Worm (Caenorhabditis elegans) whole organism, early embryonic: Measurements from ENCODE around the gene fbxa-4.

Source experiments
- B0310.2 ChIP-seq: sonication (generic microtip); optimal IDR thresholded peaks from 2 replicates; lab custom pipeline; 2016; ENCODE audit warnings: mild to moderate bottlenecking, missing genetic modification characterization, missing compliant biosample characterization
- F13C5.2 ChIP-seq: sonication (generic microtip); optimal IDR thresholded peaks from 2 replicates; lab custom pipeline; 2017; ENCODE audit warnings: mild to moderate bottlenecking, missing genetic modification characterization, inconsistent platforms, missing compliant biosample characterization
- aly-1 ChIP-seq: sonication (generic microtip); optimal IDR thresholded peaks from 2 replicates; lab custom pipeline; 2016; ENCODE audit warnings: missing genetic modification characterization, missing compliant biosample characterization
- ama-1 ChIP-seq: fragments of 150-350 bp; optimal IDR thresholded peaks from 2 replicates; lab custom pipeline; 2014
- ceh-13 ChIP-seq: fragments of 200-800 bp; sonication (Bioruptor generic); optimal IDR thresholded peaks from 2 replicates; lab custom pipeline; 2018; ENCODE audit warnings: mild to moderate bottlenecking, missing genetic modification characterization, missing compliant biosample characterization
- ceh-36 ChIP-seq: sonication (generic microtip); optimal IDR thresholded peaks from 2 replicates; lab custom pipeline; 2016; ENCODE audit warnings: missing genetic modification characterization, inconsistent platforms, missing compliant biosample characterization
- ets-7 ChIP-seq: sonication (generic microtip); optimal IDR thresholded peaks from 2 replicates; lab custom pipeline; 2016; ENCODE audit warnings: missing genotype, missing genetic modification characterization, missing compliant biosample characterization
- flt-1 ChIP-seq: fragments of 200-800 bp; sonication (Bioruptor generic); IDR thresholded peaks from 2 replicates; pipeline ENCODE4 v1.3.6; 2022; ENCODE audit warnings: missing genetic modification characterization, missing compliant biosample characterization
- hmbx-1 ChIP-seq: sonication (generic microtip); optimal IDR thresholded peaks from 2 replicates; lab custom pipeline; 2016; ENCODE audit warnings: mild to moderate bottlenecking, missing genetic modification characterization, missing compliant biosample characterization
- hmg-4 ChIP-seq: fragments of 200-800 bp; sonication (Bioruptor generic); optimal IDR thresholded peaks from 2 replicates; lab custom pipeline; 2018; ENCODE audit warnings: mild to moderate bottlenecking, missing genetic modification characterization, missing compliant biosample characterization
- hnd-1 ChIP-seq: sonication (generic microtip); optimal IDR thresholded peaks from 2 replicates; lab custom pipeline; 2016; ENCODE audit warnings: missing genetic modification characterization, missing compliant biosample characterization
- pes-1 ChIP-seq: fragments of 200-800 bp; sonication (Bioruptor generic); IDR thresholded peaks from 2 replicates; pipeline ENCODE4 v1.3.6; 2022; ENCODE audit warnings: missing genetic modification reagents, missing genetic modification characterization, missing compliant biosample characterization
- scrt-1 ChIP-seq: fragments of 200-800 bp; sonication (Bioruptor generic); IDR thresholded peaks from 2 replicates; pipeline ENCODE4 v1.3.6; 2022; ENCODE audit warnings: missing genetic modification characterization, missing compliant biosample characterization
- sea-1 ChIP-seq: fragments of 200-800 bp; sonication (Bioruptor generic); conservative IDR thresholded peaks from 2 replicates; pipeline ENCODE4 v1.3.6; 2022; ENCODE audit warnings: missing genetic modification characterization, missing compliant biosample characterization
- tbx-11 ChIP-seq: fragments of 200-800 bp; sonication (Bioruptor generic); IDR thresholded peaks from 2 replicates; pipeline ENCODE4 v1.3.6; 2022; ENCODE audit warnings: missing genetic modification characterization, missing compliant biosample characterization
- tbx-37 ChIP-seq: fragments of 200-800 bp; sonication (Bioruptor generic); conservative IDR thresholded peaks from 2 replicates; pipeline ENCODE4 v1.3.6; 2022; ENCODE audit warnings: missing genetic modification reagents, missing genetic modification characterization, missing compliant biosample characterization
- tra-4 ChIP-seq: sonication (generic microtip); optimal IDR thresholded peaks from 2 replicates; lab custom pipeline; 2017; ENCODE audit warnings: missing genetic modification characterization, missing compliant biosample characterization

fbxa-4 gene

DNA sequence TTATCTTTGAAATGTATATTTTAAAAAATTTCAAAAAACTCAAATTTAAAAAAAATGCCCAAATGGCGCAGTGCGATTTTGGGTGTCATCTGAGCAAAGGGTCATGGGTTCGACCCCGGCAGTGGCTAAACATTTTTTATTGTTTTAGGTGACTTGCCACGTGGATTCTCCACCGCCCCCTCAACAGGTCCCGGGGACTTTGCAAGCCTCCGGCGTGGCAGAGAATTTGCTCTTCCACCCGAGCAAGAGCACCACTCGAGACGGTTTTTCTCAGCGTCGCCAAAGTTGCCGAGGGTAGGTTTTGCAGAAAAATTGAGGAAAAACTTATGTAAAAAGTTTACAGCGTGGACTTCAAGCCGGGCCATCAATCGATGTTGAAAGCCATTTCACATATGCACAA lies 29.8 kb upstream of the fbxa-4 start:
- no peak for TF ChIP-seq scrt-1 (GFP tag; lab: Robert Waterston, UW)
- no peak for TF ChIP-seq ceh-13 (GFP tag; lab: Kevin White, UChicago)
- no peak for TF ChIP-seq B0310.2 (tag; lab: Kevin White, UChicago)
- no peak for TF ChIP-seq flt-1
- TF ChIP-seq tra-4 (tag; lab: Kevin White, UChicago): no peak
- no peak for TF ChIP-seq pes-1 (GFP tag; lab: Robert Waterston, UW)
- TF ChIP-seq sea-1: no peak
- TF ChIP-seq ceh-36: no peak
- TF ChIP-seq F13C5.2 (tag; lab: Kevin White, UChicago): no peak
- no peak for TF ChIP-seq ets-7 (tag; lab: Kevin White, UChicago)
- no peak for TF ChIP-seq hmbx-1 (tag; lab: Kevin White, UChicago)
- no peak for TF ChIP-seq aly-1

DNA sequence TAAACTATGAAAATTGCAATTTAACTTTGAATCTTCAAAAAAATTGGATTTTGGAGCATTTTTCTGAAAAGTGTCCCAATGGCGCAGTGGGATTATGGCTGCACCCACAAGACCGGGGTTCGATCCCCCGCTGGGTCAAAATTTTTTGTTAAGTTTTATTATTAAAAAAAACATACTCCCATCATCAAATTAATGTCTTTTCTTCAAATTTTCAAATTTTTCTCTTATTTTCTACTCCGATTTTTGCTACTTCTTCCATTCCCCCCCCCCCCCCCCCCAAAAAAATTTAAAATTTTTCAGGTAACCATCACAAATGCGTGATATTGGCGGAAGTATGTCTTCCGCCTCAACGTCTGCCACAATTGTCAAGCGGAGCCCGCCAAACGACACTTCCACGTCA lies 27.6 kb upstream of the fbxa-4 start, which contains the start of gene vab-19:
Gene vab-19 (plus strand): TSS at position 301 of the 400 bp plus-strand sequence.
- TF ChIP-seq ceh-36: no peak

DNA sequence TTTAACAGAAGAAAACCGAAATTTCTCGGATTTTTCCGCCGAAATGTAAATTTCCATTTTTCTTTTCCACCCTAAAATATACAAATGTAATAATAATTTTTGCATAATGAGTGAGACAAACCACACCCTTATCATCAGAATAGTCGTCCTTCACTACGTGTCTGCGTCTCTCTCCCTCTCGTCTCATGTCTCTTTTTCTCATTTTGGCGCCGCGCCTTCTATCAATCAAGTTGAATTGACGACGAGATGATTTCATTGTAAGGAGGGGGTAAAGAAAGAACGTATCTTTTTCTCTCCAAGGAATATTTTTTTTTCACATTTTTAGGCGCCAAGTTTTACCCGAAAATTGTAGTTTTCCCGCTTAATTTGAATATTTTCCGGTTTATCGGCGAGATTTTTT lies 26.9 kb upstream of the fbxa-4 start:
- TF ChIP-seq tra-4 (tag; lab: Kevin White, UChicago) (no peak), ets-7 (tag; lab: Kevin White, UChicago) (no peak), F13C5.2 (tag; lab: Kevin White, UChicago) (no peak), ama-1 (no peak), scrt-1 (GFP tag; lab: Robert Waterston, UW) (no peak), hmg-4 (no peak), pes-1 (GFP tag; lab: Robert Waterston, UW) (no peak), flt-1 (no peak)

DNA sequence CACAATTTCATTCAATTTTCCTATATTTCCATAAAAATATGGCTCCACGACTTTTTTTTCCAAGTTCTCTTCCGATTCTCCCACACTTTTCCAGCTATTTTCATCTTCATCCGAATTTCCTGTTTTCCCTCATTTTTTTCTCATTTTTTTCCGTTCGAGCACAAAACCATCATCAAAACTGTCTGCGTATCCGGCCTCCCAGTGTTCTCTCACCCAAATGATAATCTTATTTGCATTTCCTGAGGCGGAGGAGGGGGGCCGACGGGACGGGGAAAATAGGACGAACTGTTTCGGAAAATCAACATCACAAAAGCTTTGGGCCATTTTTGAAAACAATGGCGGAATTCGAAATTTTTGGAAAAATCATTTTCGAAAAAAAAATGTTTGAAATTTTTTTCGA lies 25.0 kb upstream of the fbxa-4 start:
- TF ChIP-seq ets-7 (tag; lab: Kevin White, UChicago) (no peak), F13C5.2 (tag; lab: Kevin White, UChicago) (no peak), aly-1 (no peak), flt-1 (no peak), sea-1 (no peak), tbx-11 (GFP tag; lab: Robert Waterston, UW) (no peak), hnd-1 (tag; lab: Kevin White, UChicago) (no peak), hmbx-1 (tag; lab: Kevin White, UChicago) (no peak), tra-4 (tag; lab: Kevin White, UChicago) (no peak), scrt-1 (GFP tag; lab: Robert Waterston, UW) (no peak), tbx-37 (GFP tag; lab: Robert Waterston, UW) (no peak), ceh-13 (GFP tag; lab: Kevin White, UChicago) (no peak), B0310.2 (tag; lab: Kevin White, UChicago) (no peak)

DNA sequence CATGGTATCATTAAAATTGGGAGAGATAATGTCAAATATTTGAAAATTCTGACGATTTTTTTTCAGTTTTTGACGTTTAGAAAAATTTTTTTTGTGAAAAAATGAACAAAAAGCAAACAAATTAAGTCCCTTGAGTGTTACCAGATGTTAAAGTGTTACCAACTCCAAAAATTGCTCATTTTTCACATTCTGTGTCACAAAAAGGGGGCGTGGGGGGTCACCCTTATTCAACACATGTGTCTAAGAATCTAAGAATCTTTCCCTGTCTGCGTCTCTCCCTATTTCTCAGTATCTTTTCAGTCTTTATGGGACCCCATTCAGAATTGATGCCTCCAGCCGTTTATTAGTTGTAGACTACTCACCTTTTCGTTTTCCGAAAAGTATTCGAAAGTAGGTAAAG lies 23.6 kb upstream of the fbxa-4 start:
- TF ChIP-seq scrt-1 (GFP tag; lab: Robert Waterston, UW) (no peak), tra-4 (tag; lab: Kevin White, UChicago) (no peak), ama-1 (no peak), pes-1 (GFP tag; lab: Robert Waterston, UW) (no peak), hmg-4 (no peak)

DNA sequence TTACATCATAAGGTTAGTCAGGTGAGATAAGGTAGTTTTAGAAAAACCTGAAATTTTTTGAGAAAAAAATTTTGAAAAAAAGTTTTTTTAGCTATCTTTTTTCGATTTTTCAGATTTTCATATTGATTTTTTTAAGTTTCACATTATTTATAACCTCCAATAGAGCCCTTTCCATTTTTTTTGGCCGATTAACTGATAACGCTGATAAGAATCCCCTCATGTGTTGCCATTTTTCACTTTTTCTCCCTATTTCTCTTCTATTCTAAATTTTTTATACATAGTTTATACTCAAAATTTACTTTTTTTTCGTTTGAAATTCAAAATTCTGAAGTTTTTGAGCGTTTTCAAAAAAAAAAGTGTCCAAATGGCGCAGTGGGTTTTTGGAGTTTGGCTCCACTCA lies 22.8 kb upstream of the fbxa-4 start:
- no peak for TF ChIP-seq ets-7 (tag; lab: Kevin White, UChicago)
- no peak for TF ChIP-seq flt-1
- TF ChIP-seq sea-1: no peak
- TF ChIP-seq pes-1 (GFP tag; lab: Robert Waterston, UW): no peak
- no peak for TF ChIP-seq ceh-36
- TF ChIP-seq ceh-13 (GFP tag; lab: Kevin White, UChicago): no peak
- no peak for TF ChIP-seq hmg-4
- no peak for TF ChIP-seq B0310.2 (tag; lab: Kevin White, UChicago)
- no peak for TF ChIP-seq hmbx-1 (tag; lab: Kevin White, UChicago)
- no peak for TF ChIP-seq tra-4 (tag; lab: Kevin White, UChicago)
- no peak for TF ChIP-seq tbx-37 (GFP tag; lab: Robert Waterston, UW)
- TF ChIP-seq aly-1: no peak
- TF ChIP-seq scrt-1 (GFP tag; lab: Robert Waterston, UW): no peak
- no peak for TF ChIP-seq F13C5.2 (tag; lab: Kevin White, UChicago)
- TF ChIP-seq tbx-11 (GFP tag; lab: Robert Waterston, UW): no peak
- TF ChIP-seq hnd-1 (tag; lab: Kevin White, UChicago): no peak
- TF ChIP-seq ama-1: no peak

DNA sequence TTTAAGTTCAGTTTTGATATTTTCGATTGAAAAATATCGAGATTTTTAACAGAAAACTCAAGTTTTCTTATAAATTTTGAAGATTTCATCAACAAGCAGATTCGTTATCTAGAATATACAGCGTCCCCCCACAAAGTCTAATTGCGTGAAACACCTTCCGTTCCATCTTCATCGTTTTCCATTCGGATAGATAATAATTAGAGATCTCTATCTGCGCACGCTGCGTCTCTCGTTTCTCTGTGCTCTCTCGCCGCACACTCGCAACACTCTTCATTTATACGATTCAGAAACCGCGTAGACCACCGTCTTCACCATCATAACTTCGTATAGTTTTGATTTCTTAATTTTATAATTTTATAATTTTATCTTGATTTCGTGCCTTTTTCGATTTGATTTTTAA lies 21.4 kb upstream of the fbxa-4 start:
- TF ChIP-seq ama-1 (no peak), tbx-37 (GFP tag; lab: Robert Waterston, UW) (no peak), tbx-11 (GFP tag; lab: Robert Waterston, UW) (no peak), pes-1 (GFP tag; lab: Robert Waterston, UW) (no peak), B0310.2 (tag; lab: Kevin White, UChicago) (no peak), scrt-1 (GFP tag; lab: Robert Waterston, UW) (no peak), ets-7 (tag; lab: Kevin White, UChicago) (no peak), ceh-36 (no peak)

DNA sequence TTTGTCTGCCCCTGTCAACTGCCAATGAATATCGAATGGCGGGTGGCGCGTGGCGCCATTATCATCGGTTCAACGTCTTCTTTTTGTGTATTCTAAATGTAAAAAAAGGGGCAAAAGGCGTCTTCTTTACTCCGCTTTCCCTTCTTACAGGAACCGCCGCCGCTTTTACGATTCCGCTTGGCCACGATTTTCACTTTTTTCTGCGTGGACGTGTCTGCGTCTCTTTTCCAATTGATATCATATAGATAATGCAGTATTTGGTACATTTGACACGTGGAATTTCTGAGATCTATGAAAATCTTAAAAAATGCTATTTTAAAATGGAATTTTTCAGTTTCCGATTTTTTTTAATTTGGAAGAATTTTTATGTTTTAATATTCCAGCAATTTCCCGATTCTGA lies 20.2 kb upstream of the fbxa-4 start:
- no peak for TF ChIP-seq ama-1
- no peak for TF ChIP-seq ceh-13 (GFP tag; lab: Kevin White, UChicago)

DNA sequence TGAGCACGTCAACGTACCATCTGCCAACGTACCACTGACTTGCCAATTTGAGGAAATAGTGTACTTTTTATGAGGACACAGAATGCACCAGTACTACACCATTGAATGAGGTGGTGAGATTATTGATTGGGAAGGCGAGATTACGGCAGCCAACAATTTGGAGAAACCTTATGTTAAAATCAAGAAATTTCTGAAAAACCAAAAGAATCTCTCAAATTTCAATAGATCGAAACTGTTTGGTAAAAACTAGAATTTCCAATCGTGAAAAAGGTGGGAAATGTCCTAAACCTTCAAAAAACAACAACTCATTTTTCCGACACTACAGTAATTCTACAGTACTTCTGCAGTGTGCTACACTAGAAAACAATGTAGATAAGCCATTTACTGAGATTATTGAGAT lies 16.6 kb upstream of the fbxa-4 start, which contains the start of gene ceh-86:
Gene ceh-86 (minus strand): TSS at position 101 of the 400 bp plus-strand sequence.
- TF ChIP-seq scrt-1 (GFP tag; lab: Robert Waterston, UW): no peak
- no peak for TF ChIP-seq ceh-36
- TF ChIP-seq tbx-11 (GFP tag; lab: Robert Waterston, UW): no peak
